Fruit fly (Drosophila melanogaster) whole organism, embryonic: ENCODE data around the gene stg.
A peak's percentile ranks its signal among the peaks of the same experiment; 100 is the strongest.

ENCODE experiments used
- Aef1 ChIP-seq: fragments of 200-800 bp; sonication (Bioruptor generic); IDR thresholded peaks from 3 replicates; pipeline ENCODE4 v1.3.6; 2022; ENCODE audit warnings: missing biosample characterization, missing genetic modification characterization
- B-H1 ChIP-seq: fragments of 200-800 bp; sonication (Bioruptor generic); IDR thresholded peaks from 3 replicates; pipeline ENCODE4 v1.3.6; 2022; ENCODE audit warnings: missing biosample characterization, missing genetic modification characterization
- Bgb ChIP-seq: fragments of 200-800 bp; sonication (Bioruptor generic); IDR thresholded peaks from 2 replicates; pipeline ENCODE4 v1.3.6; 2022; ENCODE audit warnings: missing biosample characterization, missing genetic modification characterization; ENCODE audit not compliant: partially characterized antibody
- Bteb2 ChIP-seq: fragments of 200-800 bp; sonication (Bioruptor generic); optimal IDR thresholded peaks from 2 replicates; lab custom pipeline; 2016; ENCODE audit warnings: missing biosample characterization, missing genetic modification characterization
- CG10209 ChIP-seq: fragments of 200-800 bp; sonication (Bioruptor generic); optimal IDR thresholded peaks from 3 replicates; lab custom pipeline; 2017; ENCODE audit warnings: missing biosample characterization, mild to moderate bottlenecking, missing genetic modification characterization, missing genetic modification reagents
- CG10959 ChIP-seq: fragments of 200-800 bp; sonication (Bioruptor generic); IDR thresholded peaks from 2 replicates; pipeline ENCODE4 v1.3.6; 2022; ENCODE audit warnings: missing biosample characterization, missing genetic modification characterization
- CG11504 ChIP-seq: fragments of 200-800 bp; sonication (Bioruptor generic); optimal IDR thresholded peaks from 3 replicates; lab custom pipeline; 2019; ENCODE audit warnings: missing biosample characterization, mild to moderate bottlenecking, missing genetic modification characterization, moderate library complexity
- CG12391 ChIP-seq: fragments of 200-800 bp; sonication (Bioruptor generic); optimal IDR thresholded peaks from 3 replicates; lab custom pipeline; 2018; ENCODE audit warnings: missing biosample characterization, mild to moderate bottlenecking, missing genetic modification characterization, moderate library complexity
- CG13123 ChIP-seq: fragments of 200-800 bp; sonication (Bioruptor generic); optimal IDR thresholded peaks from 2 replicates; lab custom pipeline; 2016; ENCODE audit warnings: missing biosample characterization, missing genetic modification characterization
- CG15696 ChIP-seq: fragments of 200-800 bp; sonication (Bioruptor generic); optimal IDR thresholded peaks from 2 replicates; lab custom pipeline; 2019; ENCODE audit warnings: missing biosample characterization, mild to moderate bottlenecking, missing genetic modification characterization, moderate library complexity
- CG16863 ChIP-seq: fragments of 200-800 bp; sonication (Bioruptor generic); optimal IDR thresholded peaks from 3 replicates; lab custom pipeline; 2016; ENCODE audit warnings: missing biosample characterization, missing genetic modification characterization
- CG17361 ChIP-seq: fragments of 200-800 bp; sonication (Bioruptor generic); IDR thresholded peaks from 3 replicates; pipeline ENCODE4 v1.3.6; 2022; ENCODE audit warnings: missing biosample characterization, missing genetic modification characterization
- CG32772 ChIP-seq: fragments of 200-800 bp; sonication (Bioruptor generic); IDR thresholded peaks from 2 replicates; pipeline ENCODE4 v1.3.6; 2022; ENCODE audit warnings: missing biosample characterization, missing genetic modification characterization
- CG34422 ChIP-seq: fragments of 200-800 bp; sonication (Bioruptor generic); IDR thresholded peaks from 3 replicates; pipeline ENCODE4 v1.3.6; 2022; ENCODE audit warnings: missing biosample characterization, missing genetic modification characterization
- CG6791 ChIP-seq: fragments of 200-800 bp; sonication (Bioruptor generic); IDR thresholded peaks from 3 replicates; pipeline ENCODE4 v1.3.6; 2022; ENCODE audit warnings: missing biosample characterization, missing genetic modification characterization; ENCODE audit not compliant: partially characterized antibody
- CG7745 ChIP-seq: fragments of 200-800 bp; sonication (Bioruptor generic); optimal IDR thresholded peaks from 2 replicates; lab custom pipeline; 2018; ENCODE audit warnings: missing biosample characterization, mild to moderate bottlenecking, missing genetic modification characterization, moderate library complexity
- CG7987 ChIP-seq: fragments of 200-800 bp; sonication (Bioruptor generic); optimal IDR thresholded peaks from 2 replicates; lab custom pipeline; 2018; ENCODE audit warnings: missing biosample characterization, mild to moderate bottlenecking, missing genetic modification characterization, moderate library complexity
- CG8290 ChIP-seq, 3 experiments: fragments of 200-800 bp; sonication (Bioruptor generic); optimal IDR thresholded peaks; 2 replicates each; lab custom pipeline; 2016 to 2019; ENCODE audit warnings: missing biosample characterization in 3 of 3, missing genetic modification characterization in 3 of 3, mild to moderate bottlenecking in 2 of 3, moderate library complexity in 1 of 3
- D19A ChIP-seq: fragments of 200-800 bp; optimal IDR thresholded peaks from 3 replicates; lab custom pipeline; 2019; ENCODE audit warnings: missing biosample characterization, mild to moderate bottlenecking, missing genetic modification characterization, moderate library complexity
- Dfd ChIP-seq, 2 experiments: fragments of >200 bp; optimal IDR thresholded peaks; 2 replicates each; lab custom pipeline; 2017; ENCODE audit warnings: missing biosample characterization in 2 of 2, missing genetic modification characterization in 2 of 2
- E2f1 ChIP-seq: fragments of 200-800 bp; sonication (Bioruptor generic); IDR thresholded peaks from 2 replicates; pipeline ENCODE4 v1.3.6; 2022; ENCODE audit warnings: missing biosample characterization, missing genetic modification characterization
- E2f2 ChIP-seq: fragments of 200-800 bp; sonication (Bioruptor generic); IDR thresholded peaks from 2 replicates; pipeline ENCODE4 v1.3.6; 2022; ENCODE audit warnings: missing biosample characterization, missing genetic modification characterization
- ERR ChIP-seq: fragments of 200-800 bp; sonication (Bioruptor generic); optimal IDR thresholded peaks from 2 replicates; lab custom pipeline; 2016; ENCODE audit warnings: missing biosample characterization, missing genetic modification characterization
- H15 ChIP-seq: fragments of 200-800 bp; sonication (Bioruptor generic); IDR thresholded peaks from 3 replicates; pipeline ENCODE4 v1.3.6; 2022; ENCODE audit warnings: missing biosample characterization, missing genetic modification characterization
- HLH3B ChIP-seq: fragments of 200-800 bp; sonication (Bioruptor generic); IDR thresholded peaks from 2 replicates; pipeline ENCODE4 v1.3.6; 2022; ENCODE audit warnings: missing biosample characterization, missing genetic modification characterization
- Hr51 ChIP-seq, 2 experiments: fragments of 200-800 bp; sonication (Bioruptor generic); optimal IDR thresholded peaks; 2 replicates in 1 of 2; 3 replicates in 1 of 2; lab custom pipeline; 2016 to 2018; ENCODE audit warnings: missing biosample characterization in 2 of 2, missing genetic modification characterization in 2 of 2, mild to moderate bottlenecking in 1 of 2, moderate library complexity in 1 of 2
- Hsf ChIP-seq: fragments of 200-800 bp; sonication (Bioruptor generic); optimal IDR thresholded peaks from 3 replicates; lab custom pipeline; 2016; ENCODE audit warnings: missing biosample characterization, missing genetic modification characterization
- MTF-1 ChIP-seq: fragments of 200-800 bp; sonication (Bioruptor generic); optimal IDR thresholded peaks from 2 replicates; lab custom pipeline; 2018; ENCODE audit warnings: missing biosample characterization, mild to moderate bottlenecking, missing genetic modification characterization, borderline replicate concordance
- Med ChIP-seq: fragments of 200-800 bp; sonication (Bioruptor generic); peaks from one replicate; lab custom pipeline; 2016; ENCODE audit warnings: missing biosample characterization, missing genetic modification characterization, mild to moderate bottlenecking, inconsistent platforms, moderate library complexity
- Mrtf ChIP-seq: fragments of 200-800 bp; sonication (Bioruptor generic); IDR thresholded peaks from 3 replicates; pipeline ENCODE4 v1.3.6; 2022; ENCODE audit warnings: missing biosample characterization, missing genetic modification characterization
- Scr ChIP-seq: fragments of 200-800 bp; sonication (Bioruptor generic); IDR thresholded peaks from 2 replicates; pipeline ENCODE4 v1.3.6; 2022; ENCODE audit warnings: missing biosample characterization, missing genetic modification characterization; ENCODE audit not compliant: partially characterized antibody
- Sox102F ChIP-seq: fragments of 200-800 bp; sonication (Bioruptor generic); optimal IDR thresholded peaks from 2 replicates; lab custom pipeline; 2018; ENCODE audit warnings: missing biosample characterization, mild to moderate bottlenecking, missing genetic modification characterization, moderate library complexity
- Sry-δ ChIP-seq: fragments of 200-800 bp; sonication (Bioruptor generic); optimal IDR thresholded peaks from 2 replicates; lab custom pipeline; 2016; ENCODE audit warnings: missing biosample characterization, missing genetic modification characterization
- Stat92E ChIP-seq, 3 experiments: fragments of >200 bp in 2 of 3; fragments of 200-800 bp in 1 of 3; sonication (Bioruptor generic) in 1 of 3; optimal IDR thresholded peaks; 2 replicates each; lab custom pipeline; 2017 to 2019; ENCODE audit warnings: missing biosample characterization in 3 of 3, missing genetic modification characterization in 3 of 3, mild to moderate bottlenecking in 1 of 3, moderate library complexity in 1 of 3
- ato ChIP-seq: fragments of 200-800 bp; sonication (Bioruptor generic); IDR thresholded peaks from 2 replicates; pipeline ENCODE4 v1.3.6; 2022; ENCODE audit warnings: missing biosample characterization, missing genetic modification characterization; ENCODE audit not compliant: partially characterized antibody
- bigmax ChIP-seq: fragments of 200-800 bp; sonication (Bioruptor generic); optimal IDR thresholded peaks from 2 replicates; lab custom pipeline; 2018; ENCODE audit warnings: missing biosample characterization, mild to moderate bottlenecking, missing genetic modification characterization
- chinmo ChIP-seq: fragments of 200-800 bp; sonication (Bioruptor generic); IDR thresholded peaks from 4 replicates; pipeline ENCODE4 v1.3.6; 2022; ENCODE audit warnings: missing biosample characterization, missing genetic modification characterization; ENCODE audit not compliant: partially characterized antibody
- chm ChIP-seq: fragments of 200-800 bp; sonication (Bioruptor generic); IDR thresholded peaks from 2 replicates; pipeline ENCODE4 v1.3.6; 2022; ENCODE audit warnings: missing biosample characterization, missing genetic modification characterization
- dmrt11E ChIP-seq: fragments of 200-800 bp; sonication (Bioruptor generic); optimal IDR thresholded peaks from 3 replicates; lab custom pipeline; 2018; ENCODE audit warnings: missing biosample characterization, mild to moderate bottlenecking, missing genetic modification characterization, moderate library complexity
- dpn ChIP-seq, 2 experiments: fragments of 200-800 bp; sonication (Bioruptor generic); optimal IDR thresholded peaks; 3 replicates each; lab custom pipeline; 2016; ENCODE audit warnings: missing biosample characterization in 2 of 2, missing genetic modification characterization in 2 of 2
- dysf ChIP-seq: fragments of 200-800 bp; sonication (Bioruptor generic); IDR thresholded peaks from 3 replicates; pipeline ENCODE4 v1.3.6; 2022; ENCODE audit warnings: missing biosample characterization, missing genetic modification characterization
- esg ChIP-seq: fragments of 200-800 bp; sonication (Bioruptor generic); conservative IDR thresholded peaks from 2 replicates; pipeline ENCODE4 v1.3.6; 2022; ENCODE audit warnings: missing biosample characterization, missing genetic modification characterization
- knrl ChIP-seq: fragments of 200-800 bp; sonication (Bioruptor generic); IDR thresholded peaks from 3 replicates; pipeline ENCODE4 v1.3.6; 2022; ENCODE audit warnings: missing biosample characterization, missing genetic modification characterization; ENCODE audit not compliant: partially characterized antibody
- nerfin-1 ChIP-seq: fragments of 200-800 bp; sonication (Bioruptor generic); optimal IDR thresholded peaks from 3 replicates; lab custom pipeline; 2019; ENCODE audit warnings: missing biosample characterization, mild to moderate bottlenecking, missing genetic modification characterization, moderate library complexity
- slp2 ChIP-seq: fragments of 200-800 bp; sonication (Bioruptor generic); optimal IDR thresholded peaks from 2 replicates; lab custom pipeline; 2016; ENCODE audit warnings: missing biosample characterization, missing genetic modification characterization
- tna ChIP-seq: fragments of 200-800 bp; sonication (Bioruptor generic); IDR thresholded peaks from 2 replicates; pipeline ENCODE4 v1.3.6; 2022; ENCODE audit warnings: missing biosample characterization, missing genetic modification characterization; ENCODE audit not compliant: partially characterized antibody
- vnd ChIP-seq: fragments of 200-800 bp; sonication (Bioruptor generic); IDR thresholded peaks from 3 replicates; pipeline ENCODE4 v1.3.6; 2022; ENCODE audit warnings: missing biosample characterization, missing genetic modification characterization; ENCODE audit not compliant: partially characterized antibody
- zen2 ChIP-seq: fragments of 200-800 bp; sonication (Bioruptor generic); IDR thresholded peaks from 3 replicates; pipeline ENCODE4 v1.3.6; 2022; ENCODE audit warnings: missing biosample characterization, missing genetic modification characterization; ENCODE audit not compliant: partially characterized antibody

The stg gene

DNA sequence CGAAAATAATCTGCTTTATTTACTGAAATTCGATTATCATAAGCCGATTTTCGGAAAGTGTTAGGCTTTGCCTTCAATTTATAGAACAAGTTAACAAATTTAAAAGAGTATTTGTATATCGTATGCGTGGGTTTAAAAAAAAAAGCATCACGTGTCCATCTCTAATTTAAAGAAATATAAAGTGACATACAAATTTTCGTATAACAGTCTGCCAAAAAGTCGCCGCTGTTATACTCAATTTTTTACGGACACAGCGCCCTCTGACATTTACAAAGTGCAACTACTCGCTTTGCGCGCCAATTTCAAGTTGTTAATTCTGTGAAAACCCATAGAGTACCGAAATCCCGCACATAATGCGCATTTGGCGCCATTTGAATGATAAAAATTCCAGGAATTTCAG lies 4.2 kb downstream of the stg start (continued):
- TF ChIP-seq Med (peak; percentile 88), Bteb2 (GFP tag; lab: Kevin White, UChicago) (peak; percentile 3), Sry-δ (GFP tag; lab: Kevin White, UChicago) (peak; percentile 62), CG7987 (GFP tag; lab: Kevin White, UChicago) (peak; percentile 7), CG13123 (GFP tag; lab: Kevin White, UChicago) (no peak), MTF-1 (peak; percentile 31), CG11504 (tag; lab: Kevin White, UChicago) (peak; percentile 5), CG10959 (GFP tag; lab: Robert Waterston, UW) (no peak), dmrt11E (tag; lab: Kevin White, UChicago) (no peak), CG12391 (tag; lab: Kevin White, UChicago) (peak; percentile 0), nerfin-1 (peak; percentile 35), dpn (GFP tag; optimal IDR thresholded peaks at IDR 0.05; lab: Kevin White, UChicago) (peak; percentile 22 to 26), Scr (GFP tag; lab: Robert Waterston, UW) (peak; percentile 81), CG16863 (GFP tag; lab: Kevin White, UChicago) (peak; percentile 23), Hsf (peak; percentile 13), Stat92E (GFP tag; optimal IDR thresholded peaks at IDR 0.05; lab: Kevin White, UChicago) (peak in 1 of 3 experiments; percentile 52), E2f2 (GFP tag; lab: Robert Waterston, UW) (peak; percentile 98), Aef1 (GFP tag; lab: Robert Waterston, UW) (no peak; the same call in 2 of the 3 replicates), knrl (GFP tag; lab: Robert Waterston, UW) (peak; percentile 79), H15 (peak; percentile 47; the same call in 1 of the 3 replicates), ato (0 out of 2 replicates have a peak, but pooled peaks have one; percentile 53), Hr51 (GFP tag; optimal IDR thresholded peaks at IDR 0.05; lab: Kevin White, UChicago) (peak in 1 of 2 experiments; percentile 7), zen2 (GFP tag; lab: Robert Waterston, UW) (peak; percentile 71; the same call in 2 of the 3 replicates), Dfd (GFP tag; optimal IDR thresholded peaks at IDR 0.05; lab: Kevin White, UChicago) (no peak), D19A (tag; lab: Kevin White, UChicago) (peak; percentile 78), esg (GFP tag; lab: Robert Waterston, UW) (no peak), chinmo (GFP tag; lab: Robert Waterston, UW) (peak; percentile 71; the same call in 2 of the 4 replicates), vnd (GFP tag; lab: Robert Waterston, UW) (peak; percentile 67), CG7745 (no peak), chm (GFP tag; lab: Robert Waterston, UW) (peak; percentile 55; the same call in 1 of the 2 replicates), slp2 (GFP tag; lab: Kevin White, UChicago) (no peak), bigmax (GFP tag; lab: Kevin White, UChicago) (no peak), CG17361 (0 out of 3 replicates have a peak, but pooled peaks have one; percentile 28), CG15696 (tag; lab: Kevin White, UChicago) (peak; percentile 64), CG6791 (peak; percentile 74; the same call in 2 of the 3 replicates), B-H1 (GFP tag; lab: Robert Waterston, UW) (no peak), Mrtf (no peak), CG32772 (GFP tag; lab: Robert Waterston, UW) (peak; percentile 52), CG34422 (GFP tag; lab: Robert Waterston, UW) (peak; percentile 53; the same call in 1 of the 3 replicates), E2f1 (GFP tag; lab: Robert Waterston, UW) (no peak), ERR (GFP tag; lab: Kevin White, UChicago) (no peak), dysf (GFP tag; lab: Robert Waterston, UW) (peak; percentile 31; the same call in 1 of the 3 replicates), Sox102F (GFP tag; lab: Kevin White, UChicago) (no peak), CG8290 (GFP tag; optimal IDR thresholded peaks at IDR 0.05; lab: Kevin White, UChicago) (peak; percentile 18), CG8290 (tag; optimal IDR thresholded peaks at IDR 0.05; lab: Kevin White, UChicago) (no peak), tna (0 out of 2 replicates have a peak, but pooled peaks have one; percentile 21), CG10209 (GFP tag; lab: Kevin White, UChicago) (peak; percentile 13), Bgb (GFP tag; lab: Robert Waterston, UW) (peak; percentile 72), HLH3B (GFP tag; lab: Robert Waterston, UW) (0 out of 2 replicates have a peak, but pooled peaks have one; percentile 5)
